Worm (Caenorhabditis elegans) whole organism, L4/young adult: Measurements from ENCODE around the gene rme-4.

Source experiments
- W03F9.2 ChIP-seq: fragments of 150-350 bp; optimal IDR thresholded peaks from 2 replicates; lab custom pipeline; 2014; ENCODE audit warnings: missing biosample characterization, missing genetic modification characterization
- dao-5 ChIP-seq: sonication (generic microtip); optimal IDR thresholded peaks from 2 replicates; lab custom pipeline; 2016; ENCODE audit warnings: missing genotype, missing genetic modification characterization, moderate library complexity, missing compliant biosample characterization
- him-1 ChIP-seq: sonication (generic microtip); optimal IDR thresholded peaks from 2 replicates; lab custom pipeline; 2016; ENCODE audit warnings: missing genotype, missing genetic modification reagents, missing genetic modification characterization, missing compliant biosample characterization

ce11 chrX:10373581-10373980 is 6.1 kb downstream of the rme-4 start:
- TF ChIP-seq dao-5 (tag; lab: Kevin White, UChicago), result no peak
- TF ChIP-seq him-1 (tag; lab: Kevin White, UChicago), result no peak
- TF ChIP-seq W03F9.2 (tag; lab: Kevin White, UChicago), result no peak
